Fruit fly (Drosophila melanogaster): ENCODE results near the gene CG17186.

CG17186 gene

dm6 chr3R:19889603-19890187 is 12.4 kb upstream of the CG17186 start (continued):
- peak; percentile 77 for TF ChIP-seq Dbx (GFP tag; IDR thresholded peaks at IDR 0.05)
- peak; percentile 78 for TF ChIP-seq CG17361 (GFP tag; IDR thresholded peaks at IDR 0.05)
- TF ChIP-seq aop (GFP tag; IDR thresholded peaks at IDR 0.05), result no peak
- no peak for TF ChIP-seq CG32772 (GFP tag; IDR thresholded peaks at IDR 0.05)
- TF ChIP-seq lab (GFP tag; optimal IDR thresholded peaks at IDR 0.05), result peak; percentile 91
- TF ChIP-seq Nf-YC (tag; optimal IDR thresholded peaks at IDR 0.05), result peak; percentile 55
- peak; percentile 75 for TF ChIP-seq Oli (tag; optimal IDR thresholded peaks at IDR 0.05)
- TF ChIP-seq tgo (GFP tag; IDR thresholded peaks at IDR 0.05), result peak; percentile 55; the same call in 2 of the 3 replicates
- peak; percentile 38; the same call in 1 of the 2 replicates for TF ChIP-seq onecut (GFP tag; IDR thresholded peaks at IDR 0.05)
- peak; percentile 69 for TF ChIP-seq CG9215 (GFP tag; IDR thresholded peaks at IDR 0.05)
- no peak for TF ChIP-seq sens-2 (GFP tag; IDR thresholded peaks at IDR 0.05)
- peak; percentile 3 for TF ChIP-seq CG2202 (tag; optimal IDR thresholded peaks at IDR 0.05)
- TF ChIP-seq CG31441 (GFP tag; IDR thresholded peaks at IDR 0.05), result peak; percentile 77
- TF ChIP-seq CG5953 (GFP tag; IDR thresholded peaks at IDR 0.05), result no peak
- peak; percentile 73 for TF ChIP-seq CG10267 (tag; optimal IDR thresholded peaks at IDR 0.05)
- peak; percentile 45 for TF ChIP-seq schlank (tag; optimal IDR thresholded peaks at IDR 0.05)
- TF ChIP-seq CG1603 (tag; optimal IDR thresholded peaks at IDR 0.05), result no peak
- TF ChIP-seq CG16813 (GFP tag; IDR thresholded peaks at IDR 0.05; ENCODE audit: partially characterized antibody), result no peak
- no peak for TF ChIP-seq CG10959 (GFP tag; IDR thresholded peaks at IDR 0.05)
- TF ChIP-seq CG18599 (GFP tag; optimal IDR thresholded peaks at IDR 0.05), result peak; percentile 89
- peak; percentile 44 for TF ChIP-seq kah (GFP tag; optimal IDR thresholded peaks at IDR 0.05)
- TF ChIP-seq CG12942 (GFP tag; optimal IDR thresholded peaks at IDR 0.05), result peak; percentile 39
- TF ChIP-seq pb (GFP tag; optimal IDR thresholded peaks at IDR 0.05), result no peak
- TF ChIP-seq psq (GFP tag; optimal IDR thresholded peaks at IDR 0.05), result no peak
- peak; percentile 46; the same call in 1 of the 2 replicates for TF ChIP-seq E2f2 (GFP tag; IDR thresholded peaks at IDR 0.05)
- peak; percentile 66 for TF ChIP-seq Deaf1 (tag; optimal IDR thresholded peaks at IDR 0.05)
- TF ChIP-seq cad (GFP tag; optimal IDR thresholded peaks at IDR 0.05), result no peak
- TF ChIP-seq CG15269 (tag; optimal IDR thresholded peaks at IDR 0.05), result peak; percentile 80
- TF ChIP-seq CG33557 (GFP tag; optimal IDR thresholded peaks at IDR 0.05), result no peak
- TF ChIP-seq CG17328 (GFP tag; IDR thresholded peaks at IDR 0.05), result 0 out of 2 replicates have a peak, but pooled peaks have one; percentile 14
- no peak for TF ChIP-seq HLH4C (GFP tag; IDR thresholded peaks at IDR 0.05; ENCODE audit: partially characterized antibody)
- peak; percentile 89 to 95 for TF ChIP-seq Trl (optimal IDR thresholded peaks at IDR 0.05)
- no peak for TF ChIP-seq Trl (GFP tag; optimal IDR thresholded peaks at IDR 0.05)
- no peak; the same call in 1 of the 3 replicates for TF ChIP-seq so (GFP tag; IDR thresholded peaks at IDR 0.05)
- TF ChIP-seq Dad (GFP tag; optimal IDR thresholded peaks at IDR 0.05), result no peak
- TF ChIP-seq peb (GFP tag; IDR thresholded peaks at IDR 0.05), result 0 out of 2 replicates have a peak, but pooled peaks have one; percentile 36
- TF ChIP-seq BtbVII (GFP tag; optimal IDR thresholded peaks at IDR 0.05), result peak; percentile 87
- TF ChIP-seq Chrac-16 (GFP tag; optimal IDR thresholded peaks at IDR 0.05), result peak; percentile 42
- no peak for TF ChIP-seq jumu (GFP tag; optimal IDR thresholded peaks at IDR 0.05)
- peak; percentile 67 for TF ChIP-seq Sox102F (GFP tag; optimal IDR thresholded peaks at IDR 0.05)
- peak; percentile 81 for TF ChIP-seq CG17359 (tag; optimal IDR thresholded peaks at IDR 0.05)
- TF ChIP-seq CG10654 (GFP tag; optimal IDR thresholded peaks at IDR 0.05), result peak; percentile 70
- no peak for TF ChIP-seq ERR (GFP tag; optimal IDR thresholded peaks at IDR 0.05)
- TF ChIP-seq chm (GFP tag; IDR thresholded peaks at IDR 0.05), result 0 out of 2 replicates have a peak, but pooled peaks have one; percentile 25
- TF ChIP-seq ATbp (GFP tag; optimal IDR thresholded peaks at IDR 0.05), result peak; percentile 52
- TF ChIP-seq chif (GFP tag; optimal IDR thresholded peaks at IDR 0.05), result no peak
- peak; percentile 75 for TF ChIP-seq CG10979 (tag; optimal IDR thresholded peaks at IDR 0.05)
- peak; percentile 61; the same call in 1 of the 3 replicates for TF ChIP-seq CG11456 (GFP tag; IDR thresholded peaks at IDR 0.05)
- TF ChIP-seq stwl (tag; optimal IDR thresholded peaks at IDR 0.05), result no peak
- no peak for TF ChIP-seq Lpt (GFP tag; optimal IDR thresholded peaks at IDR 0.05)
- no peak for TF ChIP-seq CG10321 (GFP tag; IDR thresholded peaks at IDR 0.05)

Measured in whole organism, embryonic.